Fruit fly (Drosophila melanogaster): Measurements from ENCODE around the gene CG43092.

Gene CG43092

DNA sequence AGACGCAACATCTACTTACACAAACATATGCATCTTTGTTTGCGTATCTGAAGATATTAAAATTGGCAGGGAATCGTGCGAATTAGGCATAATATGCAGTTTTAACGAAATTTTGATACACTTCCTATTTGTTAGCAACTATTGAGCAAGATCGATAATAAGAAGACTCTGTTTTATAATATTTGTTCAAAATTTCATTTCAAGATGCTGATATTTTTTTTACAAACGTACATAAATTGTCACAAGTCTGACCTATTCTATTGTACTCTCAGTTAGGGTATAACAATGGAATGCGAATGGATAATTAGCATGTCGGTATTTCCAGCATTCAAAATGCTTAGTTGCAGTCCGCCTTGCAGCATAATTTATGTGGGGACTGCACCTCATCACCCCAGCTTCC lies 41.6 kb downstream of the CG43092 start (continued):
- TF ChIP-seq CG2120 (GFP tag; optimal IDR thresholded peaks at IDR 0.05) (peak; percentile 27), CG18262 (tag; optimal IDR thresholded peaks at IDR 0.05) (peak; percentile 25), CG1233 (GFP tag; optimal IDR thresholded peaks at IDR 0.05) (no peak), ssp (GFP tag; IDR thresholded peaks at IDR 0.05) (peak; percentile 28; the same call in 1 of the 2 replicates), zfh1 (GFP tag; IDR thresholded peaks at IDR 0.05) (peak; percentile 33; the same call in 1 of the 3 replicates), CG3726 (GFP tag; IDR thresholded peaks at IDR 0.05) (no peak), Hmr (GFP tag; optimal IDR thresholded peaks at IDR 0.05) (peak; percentile 3), ems (GFP tag; optimal IDR thresholded peaks at IDR 0.05) (no peak), CG31224 (GFP tag; IDR thresholded peaks at IDR 0.05) (0 out of 2 replicates have a peak, but pooled peaks have one; percentile 12), slbo (GFP tag; IDR thresholded peaks at IDR 0.05) (0 out of 2 replicates have a peak, but pooled peaks have one; percentile 11), stc (GFP tag; IDR thresholded peaks at IDR 0.05) (peak; percentile 66), Pdp1 (GFP tag; optimal IDR thresholded peaks at IDR 0.05) (peak in 1 of 2 experiments; percentile 9), en (GFP tag; optimal IDR thresholded peaks at IDR 0.05) (no peak), az2 (GFP tag; optimal IDR thresholded peaks at IDR 0.05) (no peak), prd (optimal IDR thresholded peaks at IDR 0.05) (no peak), prd (GFP tag; IDR thresholded peaks at IDR 0.05) (peak; percentile 32; the same call in 1 of the 3 replicates), CG32772 (GFP tag; IDR thresholded peaks at IDR 0.05) (0 out of 2 replicates have a peak, but pooled peaks have one; percentile 7), CG1603 (tag; optimal IDR thresholded peaks at IDR 0.05) (peak; percentile 30), CG11247 (GFP tag; IDR thresholded peaks at IDR 0.05) (0 out of 2 replicates have a peak, but pooled peaks have one; percentile 27), tgo (GFP tag; IDR thresholded peaks at IDR 0.05) (peak; percentile 46; the same call in 1 of the 3 replicates), D19A (tag; optimal IDR thresholded peaks at IDR 0.05) (peak; percentile 86), CG13775 (GFP tag; optimal IDR thresholded peaks at IDR 0.05) (no peak), Rfx (GFP tag; IDR thresholded peaks at IDR 0.05) (peak; percentile 53), NFAT (GFP tag; IDR thresholded peaks at IDR 0.05) (0 out of 2 replicates have a peak, but pooled peaks have one; percentile 23), Xrp1 (GFP tag; IDR thresholded peaks at IDR 0.05) (peak; percentile 61; the same call in 1 of the 2 replicates), ara (GFP tag; IDR thresholded peaks at IDR 0.05) (peak; percentile 41; the same call in 1 of the 2 replicates), klu (GFP tag; IDR thresholded peaks at IDR 0.05) (peak; percentile 42; the same call in 1 of the 2 replicates), ase (GFP tag; IDR thresholded peaks at IDR 0.05) (peak; percentile 41; the same call in 1 of the 3 replicates), CG14441 (GFP tag; IDR thresholded peaks at IDR 0.05) (peak; percentile 32; the same call in 1 of the 2 replicates), CG17359 (tag; optimal IDR thresholded peaks at IDR 0.05) (peak; percentile 13), MBD-R2 (GFP tag; IDR thresholded peaks at IDR 0.05) (no peak), dysf (GFP tag; IDR thresholded peaks at IDR 0.05) (peak; percentile 46; the same call in 1 of the 3 replicates), ttk (GFP tag; IDR thresholded peaks at IDR 0.05) (peak; percentile 45; the same call in 1 of the 2 replicates), CG10147 (GFP tag; optimal IDR thresholded peaks at IDR 0.05) (no peak), row (GFP tag; IDR thresholded peaks at IDR 0.05) (0 out of 3 replicates have a peak, but pooled peaks have one; percentile 13)

DNA sequence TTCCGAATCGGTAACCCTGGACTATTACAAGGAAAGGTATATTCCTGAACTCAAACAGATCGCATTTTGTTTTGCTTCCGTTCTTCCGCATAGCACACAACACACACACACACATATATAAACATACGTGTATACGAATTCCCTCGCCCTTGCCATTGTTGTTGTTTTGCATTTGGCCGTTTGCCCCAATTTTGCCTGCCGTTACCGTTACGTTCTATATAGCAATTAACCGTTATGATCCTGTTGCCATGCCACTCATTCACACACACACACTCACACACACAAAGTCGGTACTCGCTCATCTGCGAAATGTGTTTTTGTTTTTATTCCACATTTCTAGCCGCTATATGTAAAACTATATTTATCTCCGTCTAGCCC lies 42.0 kb downstream of the CG43092 start:
- TF ChIP-seq HmgD (GFP tag; optimal IDR thresholded peaks at IDR 0.05) = peak; percentile 27
- peak; percentile 71 for TF ChIP-seq cg (GFP tag; optimal IDR thresholded peaks at IDR 0.05)
- TF ChIP-seq nerfin-1 (tag; optimal IDR thresholded peaks at IDR 0.05) = peak; percentile 41
- TF ChIP-seq sd (tag; optimal IDR thresholded peaks at IDR 0.05) = peak; percentile 28
- peak in 1 of 2 experiments; percentile 70 for TF ChIP-seq Eip74EF (GFP tag; optimal IDR thresholded peaks at IDR 0.05)
- TF ChIP-seq CG13894 (tag; optimal IDR thresholded peaks at IDR 0.05) = no peak
- TF ChIP-seq Ptx1 (GFP tag; IDR thresholded peaks at IDR 0.05) = no peak

Measured in whole organism, embryonic.